Fruit fly (Drosophila melanogaster) whole organism, embryonic: Measurements from ENCODE around the gene smo.

Experiments
- Atf6 ChIP-seq: fragments of 200-800 bp; sonication (Bioruptor generic); IDR thresholded peaks from 2 replicates; pipeline ENCODE4 v1.3.6; 2022; ENCODE audit warnings: missing biosample characterization, missing genetic modification characterization
- CG10267 ChIP-seq: fragments of 200-800 bp; sonication (Bioruptor generic); optimal IDR thresholded peaks from 2 replicates; lab custom pipeline; 2018; ENCODE audit warnings: missing biosample characterization, mild to moderate bottlenecking, missing genetic modification characterization, moderate library complexity
- CG10543 ChIP-seq: fragments of 200-800 bp; sonication (Bioruptor generic); optimal IDR thresholded peaks from 3 replicates; lab custom pipeline; 2017; ENCODE audit warnings: missing biosample characterization, mild to moderate bottlenecking, missing genetic modification characterization, moderate library complexity
- CG10565 ChIP-seq: fragments of 200-800 bp; sonication (Bioruptor generic); optimal IDR thresholded peaks from 3 replicates; lab custom pipeline; 2016; ENCODE audit warnings: missing biosample characterization, mild to moderate bottlenecking, missing genetic modification characterization
- CG11247 ChIP-seq: fragments of 200-800 bp; sonication (Bioruptor generic); IDR thresholded peaks from 2 replicates; pipeline ENCODE4 v1.3.6; 2022; ENCODE audit warnings: missing biosample characterization, missing genetic modification characterization
- CG11504 ChIP-seq: fragments of 200-800 bp; sonication (Bioruptor generic); optimal IDR thresholded peaks from 3 replicates; lab custom pipeline; 2019; ENCODE audit warnings: missing biosample characterization, mild to moderate bottlenecking, missing genetic modification characterization, moderate library complexity
- CG12236 ChIP-seq: fragments of 200-800 bp; sonication (Bioruptor generic); optimal IDR thresholded peaks from 2 replicates; lab custom pipeline; 2016; ENCODE audit warnings: missing biosample characterization, missing genetic modification characterization
- CG12942 ChIP-seq: fragments of 200-800 bp; sonication (Bioruptor generic); optimal IDR thresholded peaks from 3 replicates; lab custom pipeline; 2016; ENCODE audit warnings: missing biosample characterization, missing genetic modification characterization
- CG14050 ChIP-seq: fragments of 200-800 bp; sonication (Bioruptor generic); IDR thresholded peaks from 3 replicates; pipeline ENCODE4 v1.3.6; 2022; ENCODE audit warnings: missing biosample characterization, missing genetic modification characterization
- CG15073 ChIP-seq: fragments of 200-800 bp; sonication (Bioruptor generic); optimal IDR thresholded peaks from 2 replicates; lab custom pipeline; 2016; ENCODE audit warnings: missing biosample characterization, missing genetic modification characterization
- CG16813 ChIP-seq: fragments of 200-800 bp; sonication (Bioruptor generic); IDR thresholded peaks from 3 replicates; pipeline ENCODE4 v1.3.6; 2022; ENCODE audit warnings: missing biosample characterization, missing genetic modification characterization; ENCODE audit not compliant: partially characterized antibody
- CG17328 ChIP-seq: fragments of 200-800 bp; sonication (Bioruptor generic); IDR thresholded peaks from 2 replicates; pipeline ENCODE4 v1.3.6; 2022; ENCODE audit warnings: missing biosample characterization, missing genetic modification characterization
- CG1832 ChIP-seq: fragments of 200-800 bp; sonication (Bioruptor generic); optimal IDR thresholded peaks from 2 replicates; lab custom pipeline; 2017; ENCODE audit warnings: missing biosample characterization, mild to moderate bottlenecking, missing genetic modification characterization, inconsistent platforms
- CG30431 ChIP-seq: fragments of 200-800 bp; sonication (Bioruptor generic); optimal IDR thresholded peaks from 2 replicates; lab custom pipeline; 2017; ENCODE audit warnings: missing biosample characterization, missing genetic modification characterization
- CG31388 ChIP-seq: fragments of 200-800 bp; sonication (Bioruptor generic); optimal IDR thresholded peaks from 2 replicates; lab custom pipeline; 2016; ENCODE audit warnings: missing biosample characterization, missing genetic modification characterization
- CG3407 ChIP-seq: fragments of 200-800 bp; sonication (Bioruptor generic); optimal IDR thresholded peaks from 2 replicates; lab custom pipeline; 2018; ENCODE audit warnings: missing biosample characterization, mild to moderate bottlenecking, missing genetic modification characterization
- CG3995 ChIP-seq: fragments of 200-800 bp; sonication (Bioruptor generic); optimal IDR thresholded peaks from 3 replicates; lab custom pipeline; 2016; ENCODE audit warnings: missing biosample characterization, missing genetic modification characterization
- CG6854 ChIP-seq: fragments of 200-800 bp; sonication (Bioruptor generic); optimal IDR thresholded peaks from 3 replicates; lab custom pipeline; 2017; ENCODE audit warnings: missing biosample characterization, mild to moderate bottlenecking, missing genetic modification characterization
- CG7928 ChIP-seq: fragments of 200-800 bp; sonication (Bioruptor generic); optimal IDR thresholded peaks from 2 replicates; lab custom pipeline; 2017; ENCODE audit warnings: missing biosample characterization, mild to moderate bottlenecking, missing genetic modification characterization
- CG9215 ChIP-seq: fragments of 200-800 bp; sonication (Bioruptor generic); IDR thresholded peaks from 2 replicates; pipeline ENCODE4 v1.3.6; 2022; ENCODE audit warnings: missing biosample characterization, missing genetic modification characterization
- Dbx ChIP-seq: fragments of 200-800 bp; sonication (Bioruptor generic); IDR thresholded peaks from 3 replicates; pipeline ENCODE4 v1.3.6; 2022; ENCODE audit warnings: missing biosample characterization, missing genetic modification characterization
- Gsc ChIP-seq: fragments of 200-800 bp; sonication (Bioruptor generic); IDR thresholded peaks from 2 replicates; pipeline ENCODE4 v1.3.6; 2022; ENCODE audit warnings: missing biosample characterization, missing genetic modification characterization
- HHEX ChIP-seq: fragments of 200-800 bp; sonication (Bioruptor generic); optimal IDR thresholded peaks from 3 replicates; lab custom pipeline; 2017; ENCODE audit warnings: missing biosample characterization, mild to moderate bottlenecking, missing genetic modification characterization, missing genetic modification reagents
- Hey ChIP-seq: fragments of 200-800 bp; sonication (Bioruptor generic); optimal IDR thresholded peaks from 3 replicates; lab custom pipeline; 2018; ENCODE audit warnings: missing biosample characterization, mild to moderate bottlenecking, missing genetic modification characterization
- HmgD ChIP-seq: fragments of 200-800 bp; sonication (Bioruptor generic); optimal IDR thresholded peaks from 3 replicates; lab custom pipeline; 2016; ENCODE audit warnings: missing biosample characterization, missing genetic modification characterization
- Hsf ChIP-seq: fragments of 200-800 bp; sonication (Bioruptor generic); optimal IDR thresholded peaks from 3 replicates; lab custom pipeline; 2016; ENCODE audit warnings: missing biosample characterization, missing genetic modification characterization
- Med ChIP-seq: fragments of 200-800 bp; sonication (Bioruptor generic); peaks from one replicate; lab custom pipeline; 2016; ENCODE audit warnings: missing biosample characterization, missing genetic modification characterization, mild to moderate bottlenecking, inconsistent platforms, moderate library complexity
- Oaz ChIP-seq: fragments of 200-800 bp; sonication (Bioruptor generic); IDR thresholded peaks from 2 replicates; pipeline ENCODE4 v1.3.6; 2022; ENCODE audit warnings: missing biosample characterization, missing genetic modification characterization
- Sox100B ChIP-seq: fragments of 200-800 bp; sonication (Bioruptor generic); optimal IDR thresholded peaks from 3 replicates; lab custom pipeline; 2018; ENCODE audit warnings: missing biosample characterization, mild to moderate bottlenecking, missing genetic modification characterization
- TFAM ChIP-seq: fragments of 200-800 bp; sonication (Bioruptor generic); optimal IDR thresholded peaks from 2 replicates; lab custom pipeline; 2017; ENCODE audit warnings: missing biosample characterization, missing genetic modification characterization, inconsistent platforms
- bsh ChIP-seq, 2 experiments: fragments of 200-800 bp; sonication (Bioruptor generic); optimal IDR thresholded peaks; 2 replicates each; lab custom pipeline; 2017 to 2018; ENCODE audit warnings: mild to moderate bottlenecking in 2 of 2, missing biosample characterization in 2 of 2, missing genetic modification characterization in 2 of 2, moderate library complexity in 1 of 2
- caup ChIP-seq: fragments of 200-800 bp; sonication (Bioruptor generic); optimal IDR thresholded peaks from 3 replicates; lab custom pipeline; 2017; ENCODE audit warnings: missing biosample characterization, mild to moderate bottlenecking, missing genetic modification characterization, moderate library complexity; ENCODE audit not compliant: severe bottlenecking
- chinmo ChIP-seq: fragments of 200-800 bp; sonication (Bioruptor generic); IDR thresholded peaks from 4 replicates; pipeline ENCODE4 v1.3.6; 2022; ENCODE audit warnings: missing biosample characterization, missing genetic modification characterization; ENCODE audit not compliant: partially characterized antibody
- disco-r ChIP-seq: fragments of 200-800 bp; sonication (Bioruptor generic); optimal IDR thresholded peaks from 2 replicates; lab custom pipeline; 2016; ENCODE audit warnings: missing biosample characterization, missing genetic modification characterization
- dm ChIP-seq: fragments of 200-800 bp; sonication (Bioruptor generic); optimal IDR thresholded peaks from 3 replicates; lab custom pipeline; 2016; ENCODE audit warnings: missing biosample characterization, missing genetic modification characterization
- fd102C ChIP-seq: fragments of 200-800 bp; sonication (Bioruptor generic); optimal IDR thresholded peaks from 2 replicates; lab custom pipeline; 2018; ENCODE audit warnings: missing biosample characterization, mild to moderate bottlenecking, missing genetic modification characterization, moderate library complexity
- fd64A ChIP-seq: fragments of 200-800 bp; sonication (Bioruptor generic); optimal IDR thresholded peaks from 3 replicates; lab custom pipeline; 2018; ENCODE audit warnings: missing biosample characterization, mild to moderate bottlenecking, missing genetic modification characterization
- insv ChIP-seq, 2 experiments: fragments of 200-800 bp; sonication (Bioruptor generic); optimal IDR thresholded peaks; 3 replicates each; lab custom pipeline; 2016 to 2018; ENCODE audit warnings: missing biosample characterization in 2 of 2, missing genetic modification characterization in 2 of 2
- lilli ChIP-seq: fragments of 200-800 bp; sonication (Bioruptor generic); optimal IDR thresholded peaks from 3 replicates; lab custom pipeline; 2016; ENCODE audit warnings: missing biosample characterization, missing genetic modification characterization
- mld ChIP-seq: fragments of 200-800 bp; sonication (Bioruptor generic); IDR thresholded peaks from 3 replicates; pipeline ENCODE4 v1.3.6; 2022; ENCODE audit warnings: missing biosample characterization, missing genetic modification characterization; ENCODE audit not compliant: partially characterized antibody
- nmo ChIP-seq: fragments of 200-800 bp; sonication (Bioruptor generic); optimal IDR thresholded peaks from 2 replicates; lab custom pipeline; 2018; ENCODE audit warnings: missing biosample characterization, mild to moderate bottlenecking, missing genetic modification characterization, moderate library complexity
- oc ChIP-seq: fragments of 200-800 bp; sonication (Bioruptor generic); optimal IDR thresholded peaks from 2 replicates; lab custom pipeline; 2018; ENCODE audit warnings: missing biosample characterization, mild to moderate bottlenecking, missing genetic modification characterization, moderate library complexity
- otp ChIP-seq: fragments of 200-800 bp; sonication (Bioruptor generic); IDR thresholded peaks from 3 replicates; pipeline ENCODE4, ENCODE4 v1.3.6; 2022; ENCODE audit warnings: missing biosample characterization, missing genetic modification characterization
- pan ChIP-seq, 4 experiments: fragments of >200 bp in 3 of 4; fragments of 200-800 bp in 1 of 4; sonication (Bioruptor generic) in 1 of 4; optimal IDR thresholded peaks in 3 of 4; IDR thresholded peaks in 1 of 4; 2 replicates each; pipeline versions ENCODE4 v1.3.6 to Lab custom; 2017 to 2022; ENCODE audit warnings: missing biosample characterization in 2 of 4, missing genetic modification characterization in 2 of 4, mixed read lengths in 1 of 4
- ranshi ChIP-seq: fragments of 200-800 bp; sonication (Bioruptor generic); IDR thresholded peaks from 2 replicates; pipeline ENCODE4 v1.3.6; 2022; ENCODE audit warnings: missing biosample characterization, missing genetic modification characterization
- rib ChIP-seq: fragments of 200-800 bp; sonication (Bioruptor generic); IDR thresholded peaks from 2 replicates; pipeline ENCODE4 v1.3.6; 2022; ENCODE audit warnings: missing biosample characterization, missing genetic modification characterization
- scrt ChIP-seq: fragments of 200-800 bp; sonication (Bioruptor generic); optimal IDR thresholded peaks from 2 replicates; lab custom pipeline; 2018; ENCODE audit warnings: missing biosample characterization, mild to moderate bottlenecking, missing genetic modification characterization, moderate library complexity
- seq ChIP-seq: fragments of 200-800 bp; sonication (Bioruptor generic); IDR thresholded peaks from 2 replicates; pipeline ENCODE4 v1.3.6; 2022; ENCODE audit warnings: missing biosample characterization, missing genetic modification characterization
- tio ChIP-seq: fragments of 200-800 bp; sonication (Bioruptor generic); optimal IDR thresholded peaks from 2 replicates; lab custom pipeline; 2017; ENCODE audit warnings: missing biosample characterization, missing genetic modification characterization, inconsistent platforms
- unc-4 ChIP-seq: fragments of 200-800 bp; sonication (Bioruptor generic); IDR thresholded peaks from 2 replicates; pipeline ENCODE4 v1.3.6; 2022; ENCODE audit warnings: missing biosample characterization, missing genetic modification characterization; ENCODE audit not compliant: partially characterized antibody

Gene smo

dm6 chr2L:283071-283482, 5.7 kb downstream of the smo start, which contains the start of gene CG11601 (continued):
- TF ChIP-seq rib, result no peak
- TF ChIP-seq nmo (GFP tag; lab: Kevin White, UChicago), result peak; percentile 63
- no peak for TF ChIP-seq mld (GFP tag; lab: Robert Waterston, UW)
- TF ChIP-seq CG3995 (GFP tag; lab: Kevin White, UChicago), result no peak
- peak; percentile 68 for TF ChIP-seq lilli (GFP tag; lab: Kevin White, UChicago)
- TF ChIP-seq pan (optimal IDR thresholded peaks at IDR 0.05; lab: Kevin White, UChicago), result no peak
- TF ChIP-seq pan (GFP tag; optimal IDR thresholded peaks at IDR 0.05 in 1 of 2, IDR thresholded peaks at IDR 0.05 in 1 of 2), result peak in 1 of 2 experiments; percentile 33
- TF ChIP-seq CG14050 (GFP tag; lab: Robert Waterston, UW), result no peak
- no peak for TF ChIP-seq tio (GFP tag; lab: Kevin White, UChicago)
- no peak for TF ChIP-seq CG1832 (GFP tag; lab: Kevin White, UChicago)
- TF ChIP-seq oc, result no peak
- TF ChIP-seq Dbx (GFP tag; lab: Robert Waterston, UW), result peak; percentile 62; the same call in 2 of the 3 replicates
- TF ChIP-seq seq (GFP tag; lab: Robert Waterston, UW), result no peak
- TF ChIP-seq unc-4 (GFP tag; lab: Robert Waterston, UW), result 0 out of 2 replicates have a peak, but pooled peaks have one; percentile 24
- TF ChIP-seq CG7928 (GFP tag; lab: Kevin White, UChicago), result no peak
- peak; percentile 9 for TF ChIP-seq HHEX (GFP tag; lab: Kevin White, UChicago)
- peak; percentile 18; the same call in 1 of the 2 replicates for TF ChIP-seq CG11247 (GFP tag; lab: Robert Waterston, UW)
- no peak for TF ChIP-seq otp (GFP tag; lab: Robert Waterston, UW)
- peak; percentile 14 for TF ChIP-seq dm
- peak in 1 of 2 experiments; percentile 39 for TF ChIP-seq bsh (GFP tag; optimal IDR thresholded peaks at IDR 0.05; lab: Kevin White, UChicago)
- TF ChIP-seq CG10267 (tag; lab: Kevin White, UChicago), result no peak
- peak; percentile 31 for TF ChIP-seq CG10543 (GFP tag; lab: Kevin White, UChicago)
- no peak for TF ChIP-seq CG15073 (GFP tag; lab: Kevin White, UChicago)
- no peak for TF ChIP-seq insv (GFP tag; optimal IDR thresholded peaks at IDR 0.05; lab: Kevin White, UChicago)
- TF ChIP-seq CG30431 (GFP tag; lab: Kevin White, UChicago), result no peak
- peak; percentile 20; the same call in 1 of the 2 replicates for TF ChIP-seq Atf6 (GFP tag; lab: Robert Waterston, UW)
- TF ChIP-seq scrt (GFP tag; lab: Kevin White, UChicago), result no peak
- TF ChIP-seq Med (GFP tag; lab: Kevin White, UChicago), result peak; percentile 88
- no peak for TF ChIP-seq CG10565 (GFP tag; lab: Kevin White, UChicago)
- TF ChIP-seq CG3407, result no peak
- TF ChIP-seq chinmo (GFP tag; lab: Robert Waterston, UW), result no peak
- peak; percentile 29 for TF ChIP-seq CG11504 (tag; lab: Kevin White, UChicago)
- TF ChIP-seq TFAM (GFP tag; lab: Kevin White, UChicago), result no peak
- TF ChIP-seq CG31388 (GFP tag; lab: Kevin White, UChicago), result no peak
- TF ChIP-seq Hey (tag; lab: Kevin White, UChicago), result no peak
- TF ChIP-seq Sox100B, result no peak
- peak; percentile 12 for TF ChIP-seq CG12942
- no peak for TF ChIP-seq fd102C (GFP tag; lab: Kevin White, UChicago)
- TF ChIP-seq Oaz (GFP tag; lab: Robert Waterston, UW), result 0 out of 2 replicates have a peak, but pooled peaks have one; percentile 15
- TF ChIP-seq ranshi, result no peak
- TF ChIP-seq CG9215 (GFP tag; lab: Robert Waterston, UW), result no peak
- no peak for TF ChIP-seq CG12236 (GFP tag; lab: Kevin White, UChicago)
- peak; percentile 49 for TF ChIP-seq Hsf (GFP tag; lab: Kevin White, UChicago)
- no peak for TF ChIP-seq caup
- TF ChIP-seq Gsc, result no peak
- TF ChIP-seq fd64A, result no peak
- no peak for TF ChIP-seq disco-r (GFP tag; lab: Kevin White, UChicago)
- TF ChIP-seq CG16813 (GFP tag; lab: Robert Waterston, UW), result no peak
- peak; percentile 53; the same call in 1 of the 2 replicates for TF ChIP-seq CG17328 (GFP tag; lab: Robert Waterston, UW)
- TF ChIP-seq CG6854, result no peak
- TF ChIP-seq HmgD (GFP tag; lab: Kevin White, UChicago), result no peak
